Worm (Caenorhabditis elegans): ENCODE measurements around the gene R13H4.6.

DNA sequence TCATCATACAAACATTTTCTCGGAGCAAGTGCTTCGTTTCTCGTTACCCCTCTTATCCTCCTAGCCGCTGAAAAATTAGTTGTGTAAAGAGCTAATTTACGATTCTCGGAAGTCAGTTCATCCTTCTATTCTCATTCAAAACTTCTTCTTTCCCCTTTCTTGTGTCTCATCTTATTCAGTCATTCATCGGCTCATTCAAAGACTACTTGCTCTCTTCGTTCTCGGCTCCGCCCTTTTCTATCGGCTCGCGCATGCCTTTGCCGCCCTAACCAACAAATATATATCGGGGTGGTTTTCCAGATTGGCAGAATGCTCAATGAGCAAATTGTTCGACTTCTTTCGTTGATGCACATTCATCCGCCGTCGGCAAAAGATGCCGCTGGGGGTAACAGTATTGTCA, 2.5 kb upstream of the R13H4.6 start, which contains the start of gene R13H4.5:
- TF ChIP-seq pha-4 (tag; optimal IDR thresholded peaks at IDR 0.05): no peak
- no peak for TF ChIP-seq unc-62 (GFP tag; optimal IDR thresholded peaks at IDR 0.05)
- no peak for TF ChIP-seq ceh-43 (GFP tag; optimal IDR thresholded peaks at IDR 0.05)
